Worm (Caenorhabditis elegans): Measurements from ENCODE around the gene C32D5.10.

Gene C32D5.10

DNA sequence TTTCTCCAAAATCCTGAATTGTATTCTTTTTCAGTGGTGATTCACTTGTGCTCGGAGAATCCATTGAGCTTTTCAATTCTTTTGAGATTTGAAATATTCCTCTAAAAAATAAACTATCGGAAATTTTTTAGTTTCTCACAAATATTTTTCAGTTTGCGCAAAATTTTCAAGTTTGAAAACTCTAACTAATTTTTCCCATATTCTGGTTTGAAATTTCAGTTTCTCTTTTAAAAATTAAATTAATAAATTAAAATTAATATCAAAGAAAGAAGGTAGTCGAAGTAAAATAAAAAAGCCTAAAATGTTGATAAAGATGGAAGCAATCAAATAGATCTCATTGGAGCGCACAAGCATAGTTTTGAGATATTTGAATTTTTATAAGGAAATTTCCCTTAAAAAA is at the start of gene C32D5.10:
Gene C32D5.10 (minus strand): TSS at position 101 of the 400 bp plus-strand sequence.
- TF ChIP-seq pag-3 (tag; optimal IDR thresholded peaks at IDR 0.05; ENCODE audit: borderline replicate concordance) = no peak
- TF ChIP-seq fax-1 (tag; optimal IDR thresholded peaks at IDR 0.05) = no peak
- no peak for TF ChIP-seq pax-1 (tag; optimal IDR thresholded peaks at IDR 0.05)
- no peak for TF ChIP-seq mec-3 (tag; optimal IDR thresholded peaks at IDR 0.05; ENCODE audit: borderline replicate concordance)
- no peak for TF ChIP-seq tbx-2 (tag; optimal IDR thresholded peaks at IDR 0.05)
- TF ChIP-seq odd-2 (tag; optimal IDR thresholded peaks at IDR 0.05) = no peak
- TF ChIP-seq K09A11.1 (tag; optimal IDR thresholded peaks at IDR 0.05; ENCODE audit: insufficient read depth) = no peak
- no peak for TF ChIP-seq zip-5 (tag; optimal IDR thresholded peaks at IDR 0.05)
- TF ChIP-seq ceh-9 (tag; optimal IDR thresholded peaks at IDR 0.05) = no peak
- TF ChIP-seq nfya-1 (tag; optimal IDR thresholded peaks at IDR 0.05) = no peak

DNA sequence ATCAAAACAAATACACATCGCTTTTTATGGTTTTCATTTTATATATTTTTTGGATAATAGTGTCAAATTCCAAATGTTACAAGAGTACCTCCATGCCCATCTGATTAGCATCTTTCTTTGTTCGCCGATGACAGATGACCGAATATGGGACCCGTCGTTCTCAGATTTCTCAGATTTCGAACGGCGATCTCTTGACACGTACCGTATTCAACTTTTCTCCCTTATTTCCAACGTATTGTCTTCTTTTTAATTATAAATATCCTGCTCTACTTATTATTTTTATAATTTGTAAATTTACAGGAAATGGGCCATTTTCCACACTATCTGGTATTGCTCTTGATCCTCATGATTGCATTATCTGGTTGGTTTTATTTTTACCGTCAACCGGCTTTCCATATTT is 46.6 kb upstream of the C32D5.10 start, which contains the start of gene zig-10:
Gene zig-10 (plus strand): TSS at position 301 of the 400 bp plus-strand sequence.
- TF ChIP-seq C38D4.7 (GFP tag; optimal IDR thresholded peaks at IDR 0.05) = no peak
- TF ChIP-seq ceh-14 (tag; optimal IDR thresholded peaks at IDR 0.05) = no peak
- TF ChIP-seq hlh-30 (tag; optimal IDR thresholded peaks at IDR 0.05; ENCODE audit: insufficient read depth) = no peak
- no peak for TF ChIP-seq ceh-34 (tag; optimal IDR thresholded peaks at IDR 0.05)
- TF ChIP-seq ceh-19 (GFP tag; optimal IDR thresholded peaks at IDR 0.05) = no peak
- no peak for TF ChIP-seq nhr-232 (tag; optimal IDR thresholded peaks at IDR 0.05)
- TF ChIP-seq tbx-2 (tag; optimal IDR thresholded peaks at IDR 0.05) = no peak
- TF ChIP-seq tbx-7 (tag; optimal IDR thresholded peaks at IDR 0.05) = no peak
- no peak for TF ChIP-seq ceh-2 (tag; optimal IDR thresholded peaks at IDR 0.05)
- no peak for TF ChIP-seq ceh-31 (tag; optimal IDR thresholded peaks at IDR 0.05)
- TF ChIP-seq unc-86 (tag; optimal IDR thresholded peaks at IDR 0.05) = no peak
- TF ChIP-seq pat-9 (tag; optimal IDR thresholded peaks at IDR 0.05) = no peak
- no peak for TF ChIP-seq syd-9 (tag; optimal IDR thresholded peaks at IDR 0.05)

DNA sequence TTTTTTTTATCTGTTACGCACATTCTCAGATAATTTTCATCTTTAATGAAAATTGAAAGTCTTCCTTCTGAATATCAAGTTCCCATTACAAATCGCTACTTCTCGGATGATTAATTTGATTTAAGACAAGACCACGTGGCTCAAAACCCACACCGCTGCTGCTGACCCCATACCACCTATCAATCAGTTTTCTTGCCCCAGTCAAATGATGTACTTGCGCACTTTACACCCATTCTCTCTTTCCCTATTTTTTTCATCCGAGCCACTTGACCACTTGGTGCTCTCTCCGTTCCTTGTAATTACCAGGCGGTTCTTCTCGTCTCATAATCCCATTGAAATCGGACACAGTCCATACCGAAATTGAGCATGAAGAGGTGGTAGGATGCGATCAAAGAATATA is 42.2 kb upstream of the C32D5.10 start:
- no peak for TF ChIP-seq hlh-15 (tag; optimal IDR thresholded peaks at IDR 0.05)
- TF ChIP-seq unc-55 (GFP tag; optimal IDR thresholded peaks at IDR 0.05) = peak; percentile 52

DNA sequence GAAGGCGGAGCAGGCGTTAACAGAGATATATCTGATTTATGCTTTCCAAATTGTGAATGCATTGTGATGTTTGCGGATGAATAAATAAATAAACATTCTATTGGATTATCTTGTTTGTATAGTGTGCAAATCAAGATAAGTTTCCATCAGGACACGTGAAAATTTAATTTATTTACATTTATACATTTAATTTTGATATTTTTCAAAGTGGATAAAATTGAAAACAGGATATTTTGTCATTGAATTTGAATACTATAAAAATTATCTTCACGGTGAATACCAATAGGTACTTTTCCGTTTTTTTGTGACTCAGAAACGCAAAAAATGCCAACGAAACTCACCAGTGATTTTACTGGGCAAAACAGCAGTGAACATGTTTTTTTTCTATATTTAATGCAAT is 39.4 kb upstream of the C32D5.10 start, which contains the start of gene F58F12.3:
Gene F58F12.3 (minus strand): TSS at position 101 of the 400 bp plus-strand sequence.
- TF ChIP-seq ceh-48 (tag; optimal IDR thresholded peaks at IDR 0.05) = no peak
- TF ChIP-seq ref-2 (tag; optimal IDR thresholded peaks at IDR 0.05) = no peak
- TF ChIP-seq ceh-14 (tag; optimal IDR thresholded peaks at IDR 0.05) = no peak
- no peak for TF ChIP-seq tbx-2 (tag; optimal IDR thresholded peaks at IDR 0.05)
- no peak for TF ChIP-seq dve-1 (tag; optimal IDR thresholded peaks at IDR 0.05)
- TF ChIP-seq elt-2 (tag; optimal IDR thresholded peaks at IDR 0.05) = no peak
- no peak for TF ChIP-seq che-1 (tag; optimal IDR thresholded peaks at IDR 0.05)
- no peak for TF ChIP-seq pag-3 (tag; optimal IDR thresholded peaks at IDR 0.05; ENCODE audit: borderline replicate concordance)
- TF ChIP-seq K09A11.1 (tag; optimal IDR thresholded peaks at IDR 0.05; ENCODE audit: insufficient read depth) = no peak
- no peak for TF ChIP-seq ceh-22 (tag; optimal IDR thresholded peaks at IDR 0.05)
- no peak for TF ChIP-seq syd-9 (tag; optimal IDR thresholded peaks at IDR 0.05)
- no peak for TF ChIP-seq ceh-45 (GFP tag; IDR thresholded peaks at IDR 0.05)
- no peak for TF ChIP-seq ama-1 (optimal IDR thresholded peaks at IDR 0.05)
- TF ChIP-seq fax-1 (tag; optimal IDR thresholded peaks at IDR 0.05) = no peak
- TF ChIP-seq mec-3 (tag; optimal IDR thresholded peaks at IDR 0.05; ENCODE audit: borderline replicate concordance) = no peak

DNA sequence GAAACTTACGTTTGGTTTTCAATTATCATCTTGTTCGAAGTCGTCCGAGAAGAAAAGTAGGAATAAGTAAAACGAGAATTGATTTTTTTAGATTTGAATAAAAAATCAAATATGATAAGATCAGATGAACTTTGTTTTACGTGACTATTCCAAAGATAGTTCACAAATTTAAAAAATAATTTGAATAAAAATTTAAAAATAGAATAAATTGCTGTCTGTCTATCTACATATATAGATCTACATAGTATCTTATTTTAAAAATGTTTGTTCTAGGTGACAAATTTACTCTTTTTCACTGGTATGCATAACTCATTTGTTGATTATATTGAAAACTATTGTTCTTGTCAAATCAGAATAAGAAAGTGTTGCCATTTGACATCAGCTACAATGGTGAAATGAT is 36.1 kb upstream of the C32D5.10 start, which contains the start of gene F58F12.2:
Gene F58F12.2 (minus strand): TSS at position 101 of the 400 bp plus-strand sequence.
- TF ChIP-seq elt-4 (tag; optimal IDR thresholded peaks at IDR 0.05) (no peak), ceh-31 (tag; optimal IDR thresholded peaks at IDR 0.05) (no peak), unc-55 (GFP tag; optimal IDR thresholded peaks at IDR 0.05) (no peak), hlh-15 (tag; optimal IDR thresholded peaks at IDR 0.05) (no peak), ceh-34 (tag; optimal IDR thresholded peaks at IDR 0.05) (no peak), npax-4 (tag; optimal IDR thresholded peaks at IDR 0.05) (no peak), nhr-232 (tag; optimal IDR thresholded peaks at IDR 0.05) (no peak)

Data from whole organism, late embryonic.